Fruit fly (Drosophila melanogaster) whole organism: ENCODE measurements around the gene ND-MNLL.

Source experiments
- CG8478 ChIP-seq: fragments of >200 bp; optimal IDR thresholded peaks from 2 replicates; lab custom pipeline; 2018; ENCODE audit warnings: inconsistent platforms
- Dll ChIP-seq: fragments of >200 bp; optimal IDR thresholded peaks from 2 replicates; lab custom pipeline; 2017
- EcR ChIP-seq, 2 experiments: fragments of >200 bp; optimal IDR thresholded peaks; 2 replicates each; lab custom pipeline; 2017; ENCODE audit warnings: missing biosample characterization in 2 of 2, missing genetic modification characterization in 2 of 2, missing genetic modification reagents in 2 of 2
- pan ChIP-seq: fragments of >200 bp; optimal IDR thresholded peaks from 2 replicates; lab custom pipeline; 2017
- psq ChIP-seq: fragments of >200 bp; optimal IDR thresholded peaks from 2 replicates; lab custom pipeline; 2017
- usp ChIP-seq: fragments of >200 bp; optimal IDR thresholded peaks from 2 replicates; lab custom pipeline; 2017; ENCODE audit warnings: missing biosample characterization, missing genetic modification characterization, mixed read lengths

The ND-MNLL gene

dm6 chrX:7920081-7920688 is 26.6 kb upstream of the ND-MNLL start, which contains the start of the genes hdm and Ykt6:
TSS of gene hdm (minus strand) at chrX:7920131.
TSS of gene Ykt6 (plus strand) at chrX:7920409.
- no peak for TF ChIP-seq pan (lab: Kevin White, UChicago)
- TF ChIP-seq CG8478: no peak
- TF ChIP-seq EcR (GFP tag; optimal IDR thresholded peaks at IDR 0.05; lab: Kevin White, UChicago): no peak
- TF ChIP-seq usp: no peak
- no peak for TF ChIP-seq Dll (lab: Kevin White, UChicago)

- TF ChIP-seq psq (lab: Kevin White, UChicago) (no peak), usp (no peak), EcR (GFP tag; optimal IDR thresholded peaks at IDR 0.05; lab: Kevin White, UChicago) (no peak), pan (lab: Kevin White, UChicago) (no peak), Dll (lab: Kevin White, UChicago) (no peak), CG8478 (no peak)
Measured at dm6 chrX:7911983-7912630, 18.5 kb upstream of the ND-MNLL start, which contains the start of gene snz. TSS of gene snz (plus strand) at chrX:7912089.

DNA sequence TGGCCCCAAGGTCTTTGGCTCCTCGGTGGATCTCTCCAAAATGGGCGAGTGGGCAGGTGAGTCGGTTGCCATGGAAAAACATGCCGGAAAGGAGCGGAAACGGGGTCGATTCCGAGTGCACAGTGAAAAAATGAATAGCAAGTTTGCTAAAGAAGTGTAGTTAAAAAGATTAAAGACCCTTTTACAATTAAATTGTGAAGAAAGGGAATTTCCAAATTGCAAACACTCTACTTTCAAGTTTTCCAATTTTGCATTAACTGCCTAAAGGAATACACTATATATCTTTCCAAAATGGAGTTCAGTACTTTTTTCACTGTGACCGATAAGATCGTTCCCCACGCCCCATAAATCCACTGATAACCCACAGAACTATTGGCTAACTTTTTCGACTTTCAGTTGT is 15.9 kb upstream of the ND-MNLL start:
- TF ChIP-seq EcR (GFP tag; optimal IDR thresholded peaks at IDR 0.05; lab: Kevin White, UChicago) (no peak), pan (lab: Kevin White, UChicago) (no peak), Dll (lab: Kevin White, UChicago) (no peak), CG8478 (no peak), psq (lab: Kevin White, UChicago) (no peak), usp (no peak)

- TF ChIP-seq EcR (GFP tag; optimal IDR thresholded peaks at IDR 0.05; lab: Kevin White, UChicago): no peak
- no peak for TF ChIP-seq Dll (lab: Kevin White, UChicago)
- no peak for TF ChIP-seq psq (lab: Kevin White, UChicago)
- TF ChIP-seq pan (lab: Kevin White, UChicago): no peak
- TF ChIP-seq CG8478: no peak
- no peak for TF ChIP-seq usp
Measured at dm6 chrX:7909069-7909389, 15.4 kb upstream of the ND-MNLL start.

DNA sequence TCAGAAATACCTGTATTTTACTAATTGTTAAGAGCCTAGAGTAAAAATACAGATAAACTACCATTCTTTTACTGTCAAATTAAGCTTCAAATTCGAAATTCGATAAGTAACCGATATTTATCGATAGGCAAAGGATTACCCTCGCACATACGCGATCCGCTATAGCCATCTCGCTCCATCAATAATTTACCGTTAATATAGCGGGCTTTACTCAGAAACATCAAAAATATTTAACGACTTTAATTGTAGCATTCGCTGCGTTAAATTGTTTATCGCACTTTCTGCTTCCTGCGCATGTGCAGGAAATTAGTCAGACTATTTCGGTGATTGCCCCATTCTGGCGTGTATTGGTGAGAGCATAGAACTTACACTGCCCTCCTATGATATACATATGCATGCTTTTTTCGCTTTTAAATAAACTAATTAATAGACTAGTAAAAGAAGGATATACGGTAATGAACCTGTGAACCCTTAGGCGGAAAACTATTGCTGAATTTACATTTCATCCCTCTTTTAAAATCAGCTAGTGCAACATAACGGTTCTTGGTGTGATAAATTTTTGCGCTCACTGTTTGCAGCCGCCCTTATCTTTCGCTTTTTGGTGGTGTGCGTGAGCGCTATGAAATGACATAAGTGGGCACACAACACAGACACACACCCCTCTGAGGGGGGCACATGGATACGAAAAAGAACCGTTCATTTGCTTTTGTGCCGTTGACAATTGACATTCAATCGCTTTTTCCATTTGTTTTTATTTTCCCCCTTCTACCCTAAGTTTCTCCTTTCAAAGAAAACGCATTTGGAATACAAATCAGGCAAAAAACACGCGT is 14.9 kb upstream of the ND-MNLL start, which contains the start of the genes dpr14 and spidey:
Gene dpr14 (minus strand): TSS at position 48 of the 830 bp plus-strand sequence.
Gene spidey (plus strand): TSS at position 693 of the 830 bp plus-strand sequence.
- TF ChIP-seq EcR (GFP tag; optimal IDR thresholded peaks at IDR 0.05; lab: Kevin White, UChicago) (no peak), psq (lab: Kevin White, UChicago) (no peak), usp (no peak)

DNA sequence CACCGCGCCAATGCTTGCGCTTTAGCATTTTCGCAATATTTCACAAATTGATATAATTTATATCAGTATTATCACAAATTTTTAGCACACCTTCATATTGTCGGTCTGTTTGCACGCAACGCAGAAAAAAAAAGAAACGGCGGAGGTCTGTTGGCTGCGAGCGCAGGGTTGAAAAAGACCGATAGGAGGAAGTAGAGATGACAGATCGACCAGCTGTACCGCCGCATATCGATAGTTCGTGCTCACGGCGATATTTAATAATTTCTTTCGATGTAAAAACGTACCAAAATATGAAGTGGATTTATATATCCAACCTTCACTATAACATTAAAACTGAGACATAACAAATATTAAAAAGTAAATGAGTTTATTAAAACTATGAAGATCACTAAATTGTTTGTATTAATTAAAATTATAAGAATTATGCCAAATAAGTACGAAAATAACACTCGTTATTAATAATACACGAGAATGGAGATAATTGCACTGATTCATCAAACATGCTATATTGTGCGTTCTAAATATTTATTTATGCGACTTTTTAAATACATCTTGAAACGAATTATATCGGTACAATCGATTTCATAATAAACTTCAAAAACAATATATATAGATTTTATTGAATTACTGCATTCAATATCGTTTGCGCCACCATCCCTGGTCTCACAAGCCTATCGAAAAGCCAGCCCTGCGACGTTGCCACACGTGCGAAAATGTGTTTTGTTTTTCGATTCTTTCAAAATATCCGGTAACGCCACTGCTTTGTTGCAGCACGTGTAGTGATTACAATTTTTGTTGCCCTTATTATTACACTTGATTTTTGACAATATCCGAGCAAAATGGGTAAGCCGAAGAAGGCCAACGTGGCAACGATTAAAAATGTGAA is 7.8 kb upstream of the ND-MNLL start, which contains the start of the genes RpS6 and bys:
Gene RpS6 (minus strand): TSS at position 179 of the 886 bp plus-strand sequence.
Gene bys (plus strand): TSS at position 728 of the 886 bp plus-strand sequence.
- TF ChIP-seq EcR (GFP tag; optimal IDR thresholded peaks at IDR 0.05; lab: Kevin White, UChicago) (no peak), CG8478 (no peak), Dll (lab: Kevin White, UChicago) (no peak), usp (no peak), psq (lab: Kevin White, UChicago) (no peak), pan (lab: Kevin White, UChicago) (no peak)

DNA sequence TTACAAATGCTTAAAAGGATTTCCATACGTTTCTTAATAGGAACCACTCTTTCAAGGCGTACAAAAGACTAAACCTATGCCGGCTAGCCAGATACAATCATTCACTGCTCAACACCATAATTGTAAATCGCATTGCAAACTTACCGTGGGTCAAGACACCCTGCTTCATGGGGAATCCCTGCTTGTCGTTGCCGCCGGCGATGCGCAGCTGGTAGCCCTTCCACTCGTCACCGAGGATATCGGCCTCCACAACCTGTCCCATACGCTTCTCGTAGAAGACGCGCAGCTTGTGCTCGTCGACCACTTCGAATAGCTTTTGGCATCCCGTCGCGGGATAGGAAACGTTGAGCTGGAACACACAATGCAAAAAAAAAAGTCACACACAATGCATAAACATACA is 7.1 kb upstream of the ND-MNLL start:
- TF ChIP-seq EcR (GFP tag; optimal IDR thresholded peaks at IDR 0.05; lab: Kevin White, UChicago): no peak
- TF ChIP-seq CG8478: no peak
- TF ChIP-seq pan (lab: Kevin White, UChicago): no peak
- no peak for TF ChIP-seq Dll (lab: Kevin White, UChicago)
- no peak for TF ChIP-seq usp
- no peak for TF ChIP-seq psq (lab: Kevin White, UChicago)

DNA sequence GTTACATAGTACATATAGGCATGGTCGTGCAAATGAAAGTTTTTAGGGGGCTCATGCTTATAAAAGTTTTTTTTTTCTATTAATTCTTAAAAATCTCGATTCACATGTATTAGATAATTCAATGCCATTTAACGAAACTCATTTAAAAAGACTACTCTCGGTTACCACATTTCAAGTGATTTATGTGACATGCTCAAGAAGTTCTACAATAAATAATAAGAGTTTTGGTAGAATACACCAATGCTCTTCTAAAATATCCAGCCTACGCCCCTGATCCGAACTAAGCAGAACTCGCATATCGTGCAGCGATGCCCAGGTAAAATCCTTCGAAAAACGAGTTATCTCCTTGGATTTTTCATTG is 1.1 kb downstream of the ND-MNLL start:
- TF ChIP-seq CG8478: no peak
- TF ChIP-seq EcR (GFP tag; optimal IDR thresholded peaks at IDR 0.05; lab: Kevin White, UChicago): no peak
- TF ChIP-seq psq (lab: Kevin White, UChicago): no peak
- no peak for TF ChIP-seq usp
- TF ChIP-seq Dll (lab: Kevin White, UChicago): no peak
- TF ChIP-seq pan (lab: Kevin White, UChicago): no peak

- TF ChIP-seq Dll (lab: Kevin White, UChicago) (no peak), usp (no peak), CG8478 (no peak), pan (lab: Kevin White, UChicago) (no peak), psq (lab: Kevin White, UChicago) (no peak), EcR (GFP tag; optimal IDR thresholded peaks at IDR 0.05; lab: Kevin White, UChicago) (no peak)
Measured at dm6 chrX:7891596-7892538, 1.7 kb downstream of the ND-MNLL start, which contains the start of gene Nek2. TSS of gene Nek2 (minus strand) at chrX:7891646.

dm6 chrX:7888386-7889024 is 5.1 kb downstream of the ND-MNLL start, which contains the start of gene Acat1:
TSS of gene Acat1 (minus strand) at chrX:7888785.
- TF ChIP-seq CG8478 (no peak), pan (lab: Kevin White, UChicago) (no peak), psq (lab: Kevin White, UChicago) (no peak), usp (no peak), Dll (lab: Kevin White, UChicago) (no peak), EcR (GFP tag; optimal IDR thresholded peaks at IDR 0.05; lab: Kevin White, UChicago) (no peak)
